Fruit fly (Drosophila melanogaster): Measurements from ENCODE around the gene CG46399.

CG46399 gene

DNA sequence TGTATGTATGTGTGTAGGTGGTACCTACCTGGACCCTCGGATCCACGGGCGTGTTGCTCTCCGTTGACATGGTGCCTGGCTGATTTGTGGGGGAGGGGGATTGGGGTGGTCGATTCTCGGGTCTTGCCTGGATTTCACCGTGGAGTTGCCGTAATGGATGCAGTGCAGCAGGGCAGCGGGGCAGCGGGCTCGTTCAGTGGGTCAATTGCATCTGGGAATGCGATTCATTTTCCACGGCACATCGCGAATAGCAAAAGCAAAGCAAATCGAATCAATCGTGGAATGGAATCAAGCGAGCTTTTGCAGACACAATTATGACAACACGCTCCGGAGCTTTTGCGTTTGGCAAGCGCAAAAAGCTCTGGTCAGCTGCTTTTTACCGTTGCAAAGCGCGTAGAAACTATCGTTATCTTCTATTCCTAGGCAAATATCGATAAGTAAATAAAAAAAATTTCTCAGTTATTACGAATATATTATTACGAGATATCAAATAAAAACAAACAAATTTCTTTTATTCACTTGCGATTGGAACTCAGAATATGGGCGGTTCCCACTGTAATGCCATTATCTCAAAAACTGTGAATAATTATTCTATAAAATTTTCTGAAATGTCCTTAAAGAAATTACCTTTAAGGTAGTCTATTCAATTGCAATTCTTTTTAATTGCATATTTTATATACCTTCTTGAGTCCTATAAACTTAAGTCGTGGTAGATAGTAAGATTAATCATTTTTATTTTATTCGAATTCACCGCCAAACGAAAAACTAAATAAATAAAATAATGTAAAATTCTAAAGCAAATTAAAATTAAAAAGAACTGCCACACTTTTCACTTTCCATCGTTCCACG is 27.1 kb upstream of the CG46399 start, which contains the start of gene CG14408 (continued):
- TF ChIP-seq zen2 (GFP tag; IDR thresholded peaks at IDR 0.05; ENCODE audit: partially characterized antibody) (peak; percentile 40; the same call in 1 of the 3 replicates), psq (GFP tag; optimal IDR thresholded peaks at IDR 0.05) (no peak), E2f1 (GFP tag; IDR thresholded peaks at IDR 0.05) (no peak), CG12659 (GFP tag; optimal IDR thresholded peaks at IDR 0.05) (peak; percentile 71), sc (optimal IDR thresholded peaks at IDR 0.05) (no peak), sc (GFP tag; optimal IDR thresholded peaks at IDR 0.05) (no peak), Awh (GFP tag; IDR thresholded peaks at IDR 0.05) (no peak), crc (GFP tag; optimal IDR thresholded peaks at IDR 0.05) (no peak), CG12236 (GFP tag; optimal IDR thresholded peaks at IDR 0.05) (no peak), HLH54F (GFP tag; optimal IDR thresholded peaks at IDR 0.05) (no peak), CG3838 (GFP tag; optimal IDR thresholded peaks at IDR 0.05) (no peak), CG12219 (GFP tag; optimal IDR thresholded peaks at IDR 0.05) (no peak), Dp (GFP tag; optimal IDR thresholded peaks at IDR 0.05) (peak; percentile 39), CG6683 (GFP tag; optimal IDR thresholded peaks at IDR 0.05) (no peak), br (optimal IDR thresholded peaks at IDR 0.05) (no peak), dmrt99B (tag; optimal IDR thresholded peaks at IDR 0.05) (no peak), CG10543 (GFP tag; optimal IDR thresholded peaks at IDR 0.05) (no peak), Rx (GFP tag; IDR thresholded peaks at IDR 0.05) (no peak), nmo (GFP tag; optimal IDR thresholded peaks at IDR 0.05) (no peak), cas (GFP tag; IDR thresholded peaks at IDR 0.05) (no peak), toy (GFP tag; IDR thresholded peaks at IDR 0.05) (no peak), bbx (GFP tag; IDR thresholded peaks at IDR 0.05; ENCODE audit: partially characterized antibody) (peak; percentile 23; the same call in 1 of the 2 replicates), knrl (GFP tag; IDR thresholded peaks at IDR 0.05; ENCODE audit: partially characterized antibody) (peak; percentile 33; the same call in 2 of the 3 replicates), gt (GFP tag; IDR thresholded peaks at IDR 0.05) (no peak), CG1529 (GFP tag; optimal IDR thresholded peaks at IDR 0.05) (no peak), CG13287 (GFP tag; IDR thresholded peaks at IDR 0.05; ENCODE audit: partially characterized antibody) (peak; percentile 77), zfh2 (GFP tag; optimal IDR thresholded peaks at IDR 0.05) (no peak), ranshi (GFP tag; IDR thresholded peaks at IDR 0.05) (no peak), cg (GFP tag; optimal IDR thresholded peaks at IDR 0.05) (no peak), MESR4 (GFP tag; optimal IDR thresholded peaks at IDR 0.05) (peak; percentile 67), CG4360 (GFP tag; IDR thresholded peaks at IDR 0.05) (no peak), CG15479 (GFP tag; optimal IDR thresholded peaks at IDR 0.05) (no peak), CG18764 (GFP tag; optimal IDR thresholded peaks at IDR 0.05) (no peak), abd-A (tag; optimal IDR thresholded peaks at IDR 0.05) (no peak), CG12391 (tag; optimal IDR thresholded peaks at IDR 0.05) (peak; percentile 45), ac (GFP tag; optimal IDR thresholded peaks at IDR 0.05) (no peak)

DNA sequence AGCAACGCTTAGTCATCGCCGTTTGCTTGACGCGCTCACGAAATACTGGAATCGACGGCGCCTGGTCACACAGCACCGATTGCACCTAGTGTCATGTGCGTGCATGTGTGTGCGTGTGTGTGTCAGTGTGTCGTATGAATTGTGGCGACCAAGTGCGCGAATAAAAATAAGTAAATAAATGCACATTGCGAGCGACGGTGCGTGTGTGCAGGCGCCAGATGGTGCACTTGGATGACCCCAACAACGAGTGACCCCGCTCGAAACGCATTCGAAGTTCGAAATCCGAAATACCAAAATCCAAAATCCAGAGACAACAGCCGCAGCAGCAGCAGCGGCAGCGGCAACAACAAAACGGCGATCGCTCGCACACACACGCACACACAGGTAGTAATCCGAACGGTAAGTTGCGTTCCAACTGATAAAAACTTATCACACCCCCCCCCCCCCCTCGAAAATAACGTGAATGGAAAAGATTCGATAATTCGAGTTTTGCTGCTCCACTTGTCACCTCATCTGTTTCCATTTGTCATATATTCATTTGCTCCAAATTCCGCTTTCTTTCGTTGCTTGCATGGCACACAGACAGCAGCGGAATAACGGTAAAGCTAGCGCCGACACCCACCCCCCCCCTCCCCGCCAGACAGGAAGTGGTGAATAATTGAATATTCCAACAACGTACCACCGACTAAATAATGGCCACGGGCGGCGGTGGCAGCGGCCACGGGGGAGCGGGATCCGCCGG is 26.3 kb upstream of the CG46399 start, which contains the start of gene CG14411:
Gene CG14411 (plus strand): TSS at position 86 of the 742 bp plus-strand sequence.
- TF ChIP-seq br (optimal IDR thresholded peaks at IDR 0.05) (no peak), Sry-δ (GFP tag; optimal IDR thresholded peaks at IDR 0.05) (peak; percentile 35), zf30C (GFP tag; optimal IDR thresholded peaks at IDR 0.05) (no peak), CG15269 (tag; optimal IDR thresholded peaks at IDR 0.05) (no peak), D19A (tag; optimal IDR thresholded peaks at IDR 0.05) (no peak), Adf1 (GFP tag; IDR thresholded peaks at IDR 0.05) (peak; percentile 82), CG9797 (GFP tag; optimal IDR thresholded peaks at IDR 0.05) (peak; percentile 91), Elba2 (GFP tag; optimal IDR thresholded peaks at IDR 0.05) (peak; percentile 38), CG16863 (GFP tag; optimal IDR thresholded peaks at IDR 0.05) (no peak), Chrac-16 (GFP tag; optimal IDR thresholded peaks at IDR 0.05) (no peak), CG14965 (GFP tag; optimal IDR thresholded peaks at IDR 0.05; ENCODE audit: borderline replicate concordance) (no peak), CG18619 (GFP tag; optimal IDR thresholded peaks at IDR 0.05) (no peak), her (GFP tag; optimal IDR thresholded peaks at IDR 0.05) (no peak), CG5245 (GFP tag; optimal IDR thresholded peaks at IDR 0.05) (no peak), tin (GFP tag; optimal IDR thresholded peaks at IDR 0.05) (no peak)
